Worm (Caenorhabditis elegans) whole organism, early embryonic: ENCODE results near the gene rpl-22.

Source experiments
- F13C5.2 ChIP-seq: sonication (generic microtip); optimal IDR thresholded peaks from 2 replicates; lab custom pipeline; 2017; ENCODE audit warnings: mild to moderate bottlenecking, missing genetic modification characterization, inconsistent platforms, missing compliant biosample characterization
- aly-1 ChIP-seq: sonication (generic microtip); optimal IDR thresholded peaks from 2 replicates; lab custom pipeline; 2016; ENCODE audit warnings: missing genetic modification characterization, missing compliant biosample characterization
- ama-1 ChIP-seq: fragments of 150-350 bp; optimal IDR thresholded peaks from 2 replicates; lab custom pipeline; 2014
- ceh-13 ChIP-seq: fragments of 200-800 bp; sonication (Bioruptor generic); optimal IDR thresholded peaks from 2 replicates; lab custom pipeline; 2018; ENCODE audit warnings: mild to moderate bottlenecking, missing genetic modification characterization, missing compliant biosample characterization
- flt-1 ChIP-seq: fragments of 200-800 bp; sonication (Bioruptor generic); IDR thresholded peaks from 2 replicates; pipeline ENCODE4 v1.3.6; 2022; ENCODE audit warnings: missing genetic modification characterization, missing compliant biosample characterization
- hmbx-1 ChIP-seq: sonication (generic microtip); optimal IDR thresholded peaks from 2 replicates; lab custom pipeline; 2016; ENCODE audit warnings: mild to moderate bottlenecking, missing genetic modification characterization, missing compliant biosample characterization
- hnd-1 ChIP-seq: sonication (generic microtip); optimal IDR thresholded peaks from 2 replicates; lab custom pipeline; 2016; ENCODE audit warnings: missing genetic modification characterization, missing compliant biosample characterization
- tbx-37 ChIP-seq: fragments of 200-800 bp; sonication (Bioruptor generic); conservative IDR thresholded peaks from 2 replicates; pipeline ENCODE4 v1.3.6; 2022; ENCODE audit warnings: missing genetic modification reagents, missing genetic modification characterization, missing compliant biosample characterization
- tra-4 ChIP-seq: sonication (generic microtip); optimal IDR thresholded peaks from 2 replicates; lab custom pipeline; 2017; ENCODE audit warnings: missing genetic modification characterization, missing compliant biosample characterization

ce11 chrII:5103189-5103588 lies 47.8 kb downstream of the rpl-22 start:
- TF ChIP-seq ama-1 = no peak
- no peak for TF ChIP-seq hnd-1 (tag; lab: Kevin White, UChicago)
- no peak for TF ChIP-seq flt-1
- TF ChIP-seq aly-1 (tag; lab: Kevin White, UChicago) = no peak
- TF ChIP-seq F13C5.2 (tag; lab: Kevin White, UChicago) = no peak
- TF ChIP-seq tbx-37 (GFP tag; lab: Robert Waterston, UW) = no peak
- TF ChIP-seq hmbx-1 = no peak
- TF ChIP-seq tra-4 (tag; lab: Kevin White, UChicago) = no peak
- TF ChIP-seq ceh-13 (GFP tag; lab: Kevin White, UChicago) = no peak
